Worm (Caenorhabditis elegans) whole organism, L1 larva: Measurements from ENCODE around the gene clec-215.

Experiments used
- C34B4.2 ChIP-seq: sonication (generic microtip); optimal IDR thresholded peaks from 2 replicates; lab custom pipeline; 2017; ENCODE audit warnings: mild to moderate bottlenecking, missing genetic modification characterization, missing compliant biosample characterization
- Y116A8C.19 ChIP-seq: sonication (generic microtip); optimal IDR thresholded peaks from 2 replicates; lab custom pipeline; 2016; ENCODE audit warnings: missing compliant biosample characterization, missing genetic modification characterization, borderline replicate concordance
- aly-2 ChIP-seq: fragments of 150-350 bp; optimal IDR thresholded peaks from 2 replicates; lab custom pipeline; 2014; ENCODE audit warnings: missing biosample characterization, missing genetic modification characterization
- blmp-1 ChIP-seq: fragments of 150-350 bp; optimal IDR thresholded peaks from 2 replicates; lab custom pipeline; 2014; ENCODE audit warnings: missing biosample characterization, missing genetic modification characterization
- ceh-88 ChIP-seq: fragments of 200-800 bp; sonication (Bioruptor generic); IDR thresholded peaks from 2 replicates; pipeline ENCODE4 v1.3.6; 2022; ENCODE audit warnings: missing genetic modification characterization, missing compliant biosample characterization
- ceh-90 ChIP-seq: sonication (generic microtip); optimal IDR thresholded peaks from 2 replicates; lab custom pipeline; 2016; ENCODE audit warnings: missing genetic modification characterization, missing compliant biosample characterization
- ces-1 ChIP-seq: fragments of 150-350 bp; optimal IDR thresholded peaks from 2 replicates; lab custom pipeline; 2014; ENCODE audit warnings: missing biosample characterization, missing genetic modification reagents, missing genetic modification characterization
- dsc-1 ChIP-seq: sonication (generic microtip); optimal IDR thresholded peaks from 2 replicates; lab custom pipeline; 2016; ENCODE audit warnings: mild to moderate bottlenecking, missing genetic modification characterization, missing compliant biosample characterization
- efl-1 ChIP-seq, 4 experiments: fragments of 150-350 bp; optimal IDR thresholded peaks in 3 of 4; peaks in 1 of 4; 1 replicate in 1 of 4; 2 replicates in 3 of 4; lab custom pipeline; 2014; ENCODE audit warnings: missing biosample characterization in 2 of 4, missing genetic modification characterization in 2 of 4, missing genetic modification reagents in 2 of 4
- efl-3 ChIP-seq: fragments of 200-800 bp; sonication (Bioruptor generic); optimal IDR thresholded peaks from 2 replicates; lab custom pipeline; 2018; ENCODE audit warnings: mild to moderate bottlenecking, missing genetic modification characterization, missing compliant biosample characterization
- egl-27 ChIP-seq, 2 experiments: fragments of 150-350 bp in 1 of 2; sonication (generic microtip); optimal IDR thresholded peaks; 3 replicates each; lab custom pipeline; 2017 to 2018; ENCODE audit warnings: missing biosample characterization in 2 of 2, missing genetic modification characterization in 2 of 2, missing genetic modification reagents in 2 of 2
- elt-2 ChIP-seq: sonication (generic microtip); optimal IDR thresholded peaks from 2 replicates; lab custom pipeline; 2016; ENCODE audit warnings: missing genetic modification characterization, mild to moderate bottlenecking, inconsistent platforms, missing compliant biosample characterization, missing genetic modification reagents
- fkh-10 ChIP-seq: sonication (generic microtip); optimal IDR thresholded peaks from 2 replicates; lab custom pipeline; 2017; ENCODE audit warnings: missing biosample characterization, missing genetic modification reagents, missing genetic modification characterization
- fkh-4 ChIP-seq: sonication (generic microtip); optimal IDR thresholded peaks from 2 replicates; lab custom pipeline; 2016; ENCODE audit warnings: missing compliant biosample characterization, missing genetic modification characterization, borderline replicate concordance
- hpl-2 ChIP-seq: fragments of 150-350 bp; optimal IDR thresholded peaks from 2 replicates; lab custom pipeline; 2014; ENCODE audit warnings: missing biosample characterization, missing genetic modification reagents, missing genetic modification characterization
- irx-1 ChIP-seq: sonication (generic microtip); optimal IDR thresholded peaks from 2 replicates; lab custom pipeline; 2016; ENCODE audit warnings: missing genetic modification characterization, missing compliant biosample characterization
- lin-13 ChIP-seq: fragments of 150-350 bp; optimal IDR thresholded peaks from 2 replicates; lab custom pipeline; 2014; ENCODE audit warnings: missing biosample characterization, missing genetic modification reagents, missing genetic modification characterization
- lin-14 ChIP-seq: fragments of 200-800 bp; sonication (Bioruptor generic); optimal IDR thresholded peaks from 2 replicates; lab custom pipeline; 2018; ENCODE audit warnings: mild to moderate bottlenecking, missing genetic modification characterization, moderate library complexity, missing compliant biosample characterization
- lin-35 ChIP-seq, 2 experiments: fragments of 150-350 bp; optimal IDR thresholded peaks; 2 replicates each; lab custom pipeline; 2014; ENCODE audit warnings: missing biosample characterization in 2 of 2, missing genetic modification characterization in 2 of 2, missing genetic modification reagents in 2 of 2
- lir-3 ChIP-seq: sonication (generic microtip); optimal IDR thresholded peaks from 2 replicates; lab custom pipeline; 2016; ENCODE audit warnings: mild to moderate bottlenecking, missing genetic modification characterization, moderate library complexity, missing compliant biosample characterization; ENCODE audit not compliant: poor library complexity
- lsy-2 ChIP-seq, 2 experiments: fragments of 150-350 bp; optimal IDR thresholded peaks; 2 replicates each; lab custom pipeline; 2014; ENCODE audit warnings: missing biosample characterization in 2 of 2, missing genetic modification characterization in 2 of 2
- mab-9 ChIP-seq: fragments of 200-800 bp; sonication (Bioruptor generic); IDR thresholded peaks from 2 replicates; pipeline ENCODE4 v1.3.6; 2022; ENCODE audit warnings: missing genetic modification reagents, missing genetic modification characterization, missing compliant biosample characterization
- nhr-11 ChIP-seq: fragments of 150-350 bp; optimal IDR thresholded peaks from 2 replicates; lab custom pipeline; 2014; ENCODE audit warnings: missing biosample characterization, missing genetic modification characterization
- nhr-12 ChIP-seq: sonication (generic microtip); optimal IDR thresholded peaks from 2 replicates; lab custom pipeline; 2017; ENCODE audit warnings: missing biosample characterization, missing genetic modification characterization
- nhr-19 ChIP-seq: fragments of 200-800 bp; sonication (Bioruptor generic); conservative IDR thresholded peaks from 2 replicates; pipeline ENCODE4 v1.3.6; 2022; ENCODE audit warnings: missing genetic modification characterization, missing compliant biosample characterization
- nhr-20 ChIP-seq: sonication (generic microtip); optimal IDR thresholded peaks from 2 replicates; lab custom pipeline; 2016; ENCODE audit warnings: mild to moderate bottlenecking, missing genetic modification characterization, missing compliant biosample characterization
- nhr-28 ChIP-seq: fragments of 150-350 bp; optimal IDR thresholded peaks from 2 replicates; lab custom pipeline; 2014; ENCODE audit warnings: missing biosample characterization, missing genetic modification characterization
- pag-3 ChIP-seq: sonication (generic microtip); optimal IDR thresholded peaks from 2 replicates; lab custom pipeline; 2017; ENCODE audit warnings: missing genetic modification characterization, mild to moderate bottlenecking, missing compliant biosample characterization, antibody characterized with exemption, borderline replicate concordance; ENCODE audit not compliant: insufficient read depth
- pax-3 ChIP-seq: fragments of 200-800 bp; sonication (Bioruptor generic); optimal IDR thresholded peaks from 2 replicates; lab custom pipeline; 2018; ENCODE audit warnings: mild to moderate bottlenecking, missing genetic modification characterization, moderate library complexity, missing compliant biosample characterization
- snu-23 ChIP-seq: sonication (generic microtip); optimal IDR thresholded peaks from 2 replicates; lab custom pipeline; 2016; ENCODE audit warnings: missing genetic modification characterization, missing compliant biosample characterization
- sox-4 ChIP-seq: sonication (generic microtip); optimal IDR thresholded peaks from 2 replicates; lab custom pipeline; 2016; ENCODE audit warnings: missing genetic modification characterization, missing compliant biosample characterization
- sptf-1 ChIP-seq: fragments of 150-350 bp; optimal IDR thresholded peaks from 2 replicates; lab custom pipeline; 2014; ENCODE audit warnings: missing biosample characterization, missing genetic modification characterization
- tbx-2 ChIP-seq: sonication (generic microtip); optimal IDR thresholded peaks from 2 replicates; lab custom pipeline; 2016; ENCODE audit warnings: missing genetic modification characterization, missing compliant biosample characterization
- tlp-1 ChIP-seq: fragments of 150-350 bp; optimal IDR thresholded peaks from 2 replicates; lab custom pipeline; 2014; ENCODE audit warnings: missing biosample characterization, missing genetic modification characterization
- unc-62 ChIP-seq: fragments of 150-350 bp; optimal IDR thresholded peaks from 2 replicates; lab custom pipeline; 2014; ENCODE audit warnings: missing biosample characterization, missing genetic modification reagents, missing genetic modification characterization
- zip-4 ChIP-seq: fragments of 200-800 bp; sonication (Bioruptor generic); optimal IDR thresholded peaks from 2 replicates; lab custom pipeline; 2018; ENCODE audit warnings: mild to moderate bottlenecking, missing genetic modification characterization, moderate library complexity, missing compliant biosample characterization
- ztf-11 ChIP-seq, 2 experiments: sonication (generic microtip); optimal IDR thresholded peaks; 2 replicates each; lab custom pipeline; 2016 to 2017; ENCODE audit warnings: missing genetic modification characterization in 2 of 2, missing biosample characterization in 1 of 2, missing compliant biosample characterization in 1 of 2

The clec-215 gene

ce11 chrV:7609698-7610420 lies 2.3 kb upstream of the clec-215 start, which contains the start of the genes folt-3 and clec-214:
Gene folt-3, minus strand, starts transcription at chrV:7609748.
Gene clec-214, plus strand, starts transcription at chrV:7610370.
- no peak for TF ChIP-seq snu-23
- peak; percentile 32 for TF ChIP-seq elt-2
- TF ChIP-seq pax-3 (tag; lab: Kevin White, UChicago): no peak

- TF ChIP-seq nhr-12 (tag; lab: Kevin White, UChicago) (no peak), tbx-2 (tag; lab: Kevin White, UChicago) (no peak), lsy-2 (tag; optimal IDR thresholded peaks at IDR 0.05; lab: Kevin White, UChicago) (no peak), sptf-1 (tag; lab: Kevin White, UChicago) (no peak)
- TF ChIP-seq, all 84 proteins: peak for 0
Observed at ce11 chrV:7618114-7618513, 6.0 kb downstream of the clec-215 start, which contains the start of gene C50E3.15. Gene C50E3.15, plus strand, starts transcription at chrV:7618414.

- TF ChIP-seq fkh-10 (GFP tag; lab: Kevin White, UChicago) (no peak), ces-1 (GFP tag; lab: Kevin White, UChicago) (no peak), nhr-12 (tag; lab: Kevin White, UChicago) (no peak), nhr-19 (GFP tag; lab: Robert Waterston, UW) (no peak), lir-3 (tag; lab: Kevin White, UChicago) (no peak), efl-1 (optimal IDR thresholded peaks at IDR 0.05; lab: Kevin White, UChicago) (no peak), efl-1 (GFP tag; optimal IDR thresholded peaks at IDR 0.05 in 1 of 2; lab: Kevin White, UChicago) (no peak), nhr-11 (tag; lab: Kevin White, UChicago) (no peak), zip-4 (GFP tag; lab: Kevin White, UChicago) (no peak), C34B4.2 (no peak), nhr-20 (tag; lab: Kevin White, UChicago) (no peak), hpl-2 (GFP tag; lab: Kevin White, UChicago) (no peak), efl-3 (GFP tag; lab: Kevin White, UChicago) (no peak), aly-2 (no peak), fkh-4 (tag; lab: Kevin White, UChicago) (no peak), nhr-28 (tag; lab: Kevin White, UChicago) (no peak), unc-62 (GFP tag; lab: Kevin White, UChicago) (no peak), lin-13 (GFP tag; lab: Kevin White, UChicago) (no peak), tlp-1 (tag; lab: Kevin White, UChicago) (no peak), ztf-11 (tag; optimal IDR thresholded peaks at IDR 0.05; lab: Kevin White, UChicago) (no peak)
Observed at ce11 chrV:7622011-7622465, 9.9 kb downstream of the clec-215 start, which contains the start of gene C50E3.12. Gene C50E3.12, minus strand, starts transcription at chrV:7622061.

ce11 chrV:7624152-7624551 lies 12.0 kb downstream of the clec-215 start, which contains the start of gene C50E3.13:
Gene C50E3.13, minus strand, starts transcription at chrV:7624252.
- TF ChIP-seq sox-4 (tag; lab: Kevin White, UChicago) (no peak), irx-1 (tag; lab: Kevin White, UChicago) (no peak), lin-14 (GFP tag; lab: Kevin White, UChicago) (no peak), mab-9 (GFP tag; lab: Robert Waterston, UW) (no peak), hpl-2 (GFP tag; lab: Kevin White, UChicago) (no peak), ceh-90 (tag; lab: Kevin White, UChicago) (no peak), pag-3 (tag; lab: Kevin White, UChicago) (no peak), zip-4 (GFP tag; lab: Kevin White, UChicago) (no peak), blmp-1 (tag; lab: Kevin White, UChicago) (no peak), lin-35 (GFP tag; optimal IDR thresholded peaks at IDR 0.05; lab: Kevin White, UChicago) (no peak), aly-2 (no peak), Y116A8C.19 (tag; lab: Kevin White, UChicago) (no peak), egl-27 (tag; optimal IDR thresholded peaks at IDR 0.05; lab: Kevin White, UChicago) (no peak), unc-62 (GFP tag; lab: Kevin White, UChicago) (no peak), pax-3 (tag; lab: Kevin White, UChicago) (no peak), dsc-1 (tag; lab: Kevin White, UChicago) (no peak), ceh-88 (no peak), fkh-10 (GFP tag; lab: Kevin White, UChicago) (no peak)
